Worm (Caenorhabditis elegans) whole organism, young adult: ENCODE results near the gene cyp-13A7.

Experiments used
- ama-1 ChIP-seq, 3 experiments: fragments of 150-350 bp in 1 of 3; sonication (generic microtip) in 2 of 3; optimal IDR thresholded peaks; 2 replicates each; lab custom pipeline; 2014 to 2018; ENCODE audit warnings: missing biosample characterization in 2 of 3, missing genetic modification characterization in 2 of 3, missing genetic modification reagents in 2 of 3
- cebp-1 ChIP-seq, 2 experiments: fragments of 200-800 bp in 1 of 2; sonication (Bioruptor generic) in 1 of 2; sonication (generic microtip) in 1 of 2; IDR thresholded peaks in 1 of 2; optimal IDR thresholded peaks in 1 of 2; 2 replicates each; pipeline versions ENCODE4 v1.3.6 to Lab custom; 2017 to 2022; ENCODE audit warnings: missing compliant biosample characterization in 2 of 2, missing genetic modification characterization in 2 of 2, mild to moderate bottlenecking in 1 of 2, missing genetic modification reagents in 1 of 2, moderate library complexity in 1 of 2
- ets-4 ChIP-seq: fragments of 200-800 bp; sonication (Bioruptor generic); optimal IDR thresholded peaks from 2 replicates; lab custom pipeline; 2018; ENCODE audit warnings: mild to moderate bottlenecking, missing genetic modification characterization, missing compliant biosample characterization
- lin-35 ChIP-seq, 3 experiments: fragments of 150-350 bp in 2 of 3; sonication (generic microtip) in 1 of 3; optimal IDR thresholded peaks; 2 replicates each; lab custom pipeline; 2014 to 2018; ENCODE audit warnings: missing biosample characterization in 3 of 3, missing genetic modification characterization in 3 of 3, missing genetic modification reagents in 3 of 3

DNA sequence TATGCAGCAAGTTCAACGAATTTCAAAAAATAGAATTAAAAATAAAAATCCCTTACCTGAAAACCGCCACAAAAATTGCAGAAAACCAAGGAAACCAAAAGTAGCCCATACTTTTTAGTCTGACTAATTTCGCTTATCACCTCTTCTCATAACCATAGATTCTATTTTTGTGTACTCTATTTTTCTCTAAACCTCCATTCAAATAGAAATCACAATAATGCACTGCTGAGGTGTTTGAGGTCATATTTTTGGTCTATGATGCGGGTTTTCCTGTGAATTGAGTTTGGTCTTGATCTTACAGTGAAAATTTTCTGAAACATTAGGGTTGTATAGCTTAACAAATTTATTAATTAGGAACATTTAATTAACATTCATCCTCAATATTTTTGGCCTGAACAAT, 21.6 kb upstream of the cyp-13A7 start, which contains the start of gene cyp-13A1:
- TF ChIP-seq ama-1 (optimal IDR thresholded peaks at IDR 0.05; lab: Kevin White, UChicago) = no peak
- TF ChIP-seq ama-1 (GFP tag; optimal IDR thresholded peaks at IDR 0.05; lab: Kevin White, UChicago) = no peak
- TF ChIP-seq ets-4 = no peak
- TF ChIP-seq lin-35 (GFP tag; optimal IDR thresholded peaks at IDR 0.05; lab: Kevin White, UChicago) = no peak
- TF ChIP-seq cebp-1 (GFP tag; IDR thresholded peaks at IDR 0.05; lab: Robert Waterston, UW) = no peak
- TF ChIP-seq cebp-1 (tag; optimal IDR thresholded peaks at IDR 0.05; lab: Kevin White, UChicago) = no peak
